Fruit fly (Drosophila melanogaster) ovary, adult (tissue): ENCODE measurements around the gene CG10804.

Experiments used
- CG17801 ChIP-seq: fragments of 200-800 bp; optimal IDR thresholded peaks from 2 replicates; lab custom pipeline; 2019; ENCODE audit warnings: missing biosample characterization, mild to moderate bottlenecking, missing genetic modification characterization, moderate library complexity; ENCODE audit not compliant: partially characterized antibody

The CG10804 gene

DNA sequence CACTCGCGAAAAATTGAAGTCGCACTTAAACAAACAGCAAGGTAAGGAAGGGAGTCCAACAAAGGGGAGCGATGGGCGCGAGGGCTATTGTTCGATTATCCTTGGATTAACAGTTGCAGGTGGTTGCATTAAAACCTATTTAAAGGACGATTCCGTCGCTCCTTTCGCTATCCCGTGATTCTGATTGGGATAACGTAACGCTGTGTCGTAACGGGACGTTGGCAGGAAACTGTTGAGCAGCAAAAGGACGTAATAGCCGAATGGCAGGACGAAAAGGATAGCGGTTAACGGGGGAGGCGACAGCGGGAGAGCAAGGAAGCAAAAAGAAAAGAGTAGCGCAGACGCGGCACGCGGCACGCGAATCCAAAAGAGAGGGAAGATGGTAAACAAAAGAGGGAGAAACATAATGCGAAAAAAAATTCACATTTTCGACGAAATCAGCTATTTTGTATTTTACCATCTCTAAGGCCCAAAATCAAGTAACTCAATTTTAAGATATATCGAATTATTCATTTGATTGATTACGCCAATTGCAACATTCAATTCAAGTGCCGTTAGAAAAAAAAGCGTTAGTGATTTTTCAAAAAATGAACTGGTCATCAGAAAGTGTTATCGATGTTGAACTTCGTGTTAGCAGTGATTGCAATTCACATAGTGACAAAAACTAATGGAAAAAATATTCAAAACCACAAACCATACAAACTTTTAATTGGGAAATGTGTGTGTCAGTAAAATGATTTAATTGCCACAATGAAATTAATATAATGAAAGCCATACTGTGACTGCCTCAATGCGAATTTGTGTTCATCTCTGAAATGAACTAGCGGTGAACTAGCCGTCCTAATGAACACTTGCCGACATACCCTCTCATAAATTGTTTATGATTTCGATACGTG lies at the start of gene CG10804, which contains the start of gene CG10802:
Gene CG10804, minus strand, starts transcription at position 204 of the 896 bp plus-strand sequence.
Gene CG10802, plus strand, starts transcription at position 847 of the 896 bp plus-strand sequence.
- peak; percentile 78 for TF ChIP-seq CG17801 (GFP tag; lab: Kevin White, UChicago)

- TF ChIP-seq CG17801 (GFP tag; lab: Kevin White, UChicago) = no peak
Measured at dm6 chrX:3530696-3531095, 48.6 kb upstream of the CG10804 start.

- no peak for TF ChIP-seq CG17801 (GFP tag; lab: Kevin White, UChicago)
Measured at dm6 chrX:3514016-3514415, 31.9 kb upstream of the CG10804 start, which contains the start of gene CG13021. CG13021 (plus strand) TSS chrX:3514316.

DNA sequence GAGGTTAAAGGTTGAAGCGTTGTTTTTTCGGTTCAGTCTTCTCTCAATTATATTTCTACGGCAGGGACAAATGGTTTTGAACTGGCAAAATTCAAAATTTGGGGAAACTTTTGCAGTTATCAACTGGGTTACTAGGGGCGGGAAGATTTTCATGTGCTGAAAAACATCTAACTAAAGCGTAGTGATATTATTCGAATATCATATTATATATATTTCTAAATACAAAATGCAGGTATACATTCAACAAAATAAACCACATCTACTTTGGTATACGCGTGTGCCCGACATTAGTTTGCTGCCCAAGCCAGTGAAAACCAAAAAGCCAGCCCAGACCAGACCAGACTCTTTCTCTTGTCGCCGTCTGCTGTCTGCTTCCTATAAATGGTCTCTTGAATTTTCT lies 22.6 kb upstream of the CG10804 start, which contains the start of gene Gas8:
Gene Gas8, minus strand, starts transcription at position 101 of the 400 bp plus-strand sequence.
- no peak for TF ChIP-seq CG17801 (GFP tag; lab: Kevin White, UChicago)

dm6 chrX:3504251-3504650 lies 22.1 kb upstream of the CG10804 start:
- no peak for TF ChIP-seq CG17801 (GFP tag; lab: Kevin White, UChicago)

DNA sequence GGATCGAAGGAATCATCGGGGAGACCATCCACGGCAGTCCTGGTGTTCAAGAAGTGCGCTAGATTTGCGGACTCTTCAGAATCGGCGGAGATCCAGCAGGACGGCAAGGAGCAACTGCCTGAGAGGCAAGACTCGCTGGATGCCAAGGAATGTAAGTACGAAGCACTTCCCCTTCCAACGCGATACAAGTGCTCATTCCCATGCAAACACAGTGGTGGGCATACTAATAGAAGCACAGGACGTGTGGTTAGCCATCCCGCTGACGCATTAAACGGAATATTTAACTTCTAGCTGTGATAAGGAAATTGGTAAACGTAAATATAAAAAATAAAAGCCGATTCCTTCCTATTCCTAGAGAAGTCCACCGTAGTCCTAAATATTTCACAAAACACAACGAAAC lies 3.7 kb upstream of the CG10804 start:
- TF ChIP-seq CG17801 (GFP tag; lab: Kevin White, UChicago) = no peak

DNA sequence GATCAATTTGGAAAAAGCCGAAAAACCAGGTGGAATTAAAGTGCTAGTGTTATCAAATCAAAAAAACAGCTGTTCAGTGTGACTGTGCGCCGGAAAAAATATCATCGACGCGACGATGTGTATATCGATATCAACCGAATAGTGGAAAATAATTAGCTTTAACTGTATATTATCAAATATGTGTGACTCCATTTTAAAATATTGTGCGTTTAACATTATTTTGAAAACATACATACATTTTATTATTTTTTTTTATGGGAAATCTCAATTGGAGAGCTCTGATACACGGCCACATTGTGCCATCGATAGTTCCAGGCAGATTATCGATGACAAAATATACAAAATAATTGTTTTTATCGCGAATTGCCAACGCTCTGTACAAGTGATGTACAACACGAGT lies 3.2 kb upstream of the CG10804 start, which contains the start of the genes CG14270 and CG10803:
Gene CG14270, minus strand, starts transcription at position 75 of the 400 bp plus-strand sequence.
Gene CG10803, plus strand, starts transcription at position 347 of the 400 bp plus-strand sequence.
- TF ChIP-seq CG17801 (GFP tag; lab: Kevin White, UChicago) = no peak

- peak; percentile 64 for TF ChIP-seq CG17801 (GFP tag; lab: Kevin White, UChicago)
Measured at dm6 chrX:3481034-3481433, 1.1 kb downstream of the CG10804 start.

- no peak for TF ChIP-seq CG17801 (GFP tag; lab: Kevin White, UChicago)
Measured at dm6 chrX:3476009-3476408, 6.1 kb downstream of the CG10804 start.

DNA sequence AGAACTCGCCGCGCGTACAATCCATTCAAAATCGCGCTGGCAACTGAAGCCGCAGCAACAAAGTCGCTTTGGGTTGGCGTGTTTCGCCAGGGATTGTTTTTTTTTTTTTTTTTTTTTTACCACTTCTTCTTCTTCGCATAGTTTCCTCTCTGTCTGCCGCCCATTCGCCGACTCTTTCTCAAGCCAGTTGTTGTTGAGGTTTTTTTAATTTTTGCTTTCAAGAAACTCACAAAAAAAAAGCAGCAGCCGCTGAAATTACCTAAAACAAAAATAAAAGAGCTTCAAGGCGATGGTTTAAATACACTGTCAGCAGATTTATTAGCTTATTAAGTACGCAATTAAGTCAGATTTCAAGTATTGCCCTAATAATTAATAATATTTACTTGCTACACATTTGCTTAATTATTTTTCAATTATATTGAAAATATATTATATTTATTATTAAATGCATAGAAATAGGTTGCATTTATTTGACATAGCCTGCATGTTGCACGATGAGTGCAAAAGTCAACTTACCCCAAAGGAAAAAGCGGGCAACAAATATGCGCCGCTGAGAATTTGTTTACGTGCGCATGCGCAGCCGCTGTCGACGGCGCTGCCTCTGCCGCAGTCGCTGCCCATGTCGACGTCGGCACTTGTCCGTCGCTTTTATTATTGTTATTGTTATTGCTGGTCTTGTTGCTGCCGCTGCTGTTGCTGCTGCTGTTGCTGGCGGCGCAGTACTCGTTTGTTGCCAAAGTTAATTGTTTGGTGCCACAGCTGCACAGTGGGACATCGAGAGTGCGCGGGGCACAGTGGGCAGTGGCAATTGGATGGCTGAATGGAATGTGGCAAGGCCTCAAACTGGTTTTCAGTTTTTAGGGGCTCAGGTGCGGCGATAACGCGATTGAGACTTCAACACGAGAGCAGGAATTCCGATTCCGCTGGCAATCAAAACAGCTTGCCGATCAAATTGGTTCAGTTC lies 7.4 kb downstream of the CG10804 start, which contains the start of gene CG12206:
Gene CG12206, minus strand, starts transcription at position 49 of the 964 bp plus-strand sequence.
- peak; percentile 85 for TF ChIP-seq CG17801 (GFP tag; lab: Kevin White, UChicago)

DNA sequence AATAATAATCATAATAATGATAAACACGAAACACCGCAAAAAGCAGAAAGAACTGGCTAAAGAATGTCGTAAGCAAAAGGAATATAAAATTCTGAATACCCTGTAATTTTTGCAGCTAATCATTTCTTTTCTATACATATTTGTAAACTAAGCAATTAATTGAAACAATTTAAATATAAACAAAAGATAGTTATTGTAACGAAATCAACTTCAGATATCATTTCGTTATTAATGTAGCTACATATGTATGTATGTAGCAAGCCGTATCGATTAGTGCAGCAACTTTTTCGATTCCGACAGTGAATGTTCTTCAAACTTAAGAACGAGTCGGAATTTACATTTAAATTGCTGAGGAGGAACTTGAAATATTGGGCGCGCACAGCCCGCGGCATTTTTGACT lies 8.5 kb downstream of the CG10804 start:
- no peak for TF ChIP-seq CG17801 (GFP tag; lab: Kevin White, UChicago)

DNA sequence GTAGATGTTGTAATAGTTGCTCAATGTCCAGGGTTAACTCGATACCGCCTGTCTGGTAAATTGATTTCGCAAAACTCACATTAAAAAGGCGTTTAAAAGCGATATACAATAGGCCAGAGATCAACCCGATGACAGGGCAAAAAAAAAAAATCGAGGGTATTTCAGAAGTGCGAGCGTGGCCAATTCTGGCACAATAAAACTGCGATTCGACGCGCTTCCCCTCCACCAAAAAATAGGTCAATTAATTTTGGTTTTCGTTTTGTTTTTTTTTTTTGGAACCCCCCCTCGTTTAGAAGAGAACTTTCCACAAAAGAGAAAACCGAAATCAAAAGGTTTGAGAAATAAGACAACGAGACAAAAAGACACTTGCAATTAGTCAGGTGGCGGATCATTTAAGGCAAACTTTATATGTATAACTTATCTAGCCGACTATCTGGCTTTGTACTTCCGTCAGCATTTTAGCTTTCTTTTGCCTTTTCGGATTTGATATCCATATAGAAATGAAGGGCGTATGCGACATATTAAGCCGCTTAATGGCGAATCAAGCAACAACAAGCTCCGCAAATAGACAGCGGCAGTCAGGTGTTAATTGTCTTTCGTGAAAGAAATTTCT lies 11.5 kb downstream of the CG10804 start:
- TF ChIP-seq CG17801 (GFP tag; lab: Kevin White, UChicago) = peak; percentile 55

DNA sequence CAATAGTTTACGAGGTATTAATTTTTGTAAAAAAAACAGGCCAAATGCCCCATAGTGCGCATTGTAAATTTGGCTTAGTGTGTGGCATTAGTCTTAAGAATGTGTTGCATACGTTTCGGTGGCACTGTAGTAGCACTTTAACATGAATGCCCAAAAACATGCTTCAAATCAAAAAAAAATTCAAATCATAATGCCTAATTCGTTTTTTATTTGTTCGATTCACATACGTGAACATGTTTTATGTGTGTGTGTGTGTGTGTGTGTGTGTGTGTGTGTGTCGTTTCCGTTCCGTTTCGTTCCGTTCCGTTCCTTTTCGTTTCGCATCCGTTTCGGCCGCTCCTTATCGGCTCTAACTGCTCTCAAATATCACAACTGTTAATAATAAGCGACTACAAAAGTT lies 16.6 kb downstream of the CG10804 start:
- TF ChIP-seq CG17801 (GFP tag; lab: Kevin White, UChicago) = no peak

dm6 chrX:3463944-3464343 lies 18.2 kb downstream of the CG10804 start, which contains the start of gene CG16781:
CG16781 (minus strand) TSS chrX:3464044.
- TF ChIP-seq CG17801 (GFP tag; lab: Kevin White, UChicago) = no peak
